Worm (Caenorhabditis elegans) whole organism, late embryonic: ENCODE results near the gene C10A4.6.

Source experiments
- K02D7.2 ChIP-seq: sonication (generic microtip); optimal IDR thresholded peaks from 2 replicates; lab custom pipeline; 2017; ENCODE audit warnings: mild to moderate bottlenecking, missing genetic modification characterization, missing compliant biosample characterization
- K09A11.1 ChIP-seq: sonication (generic microtip); optimal IDR thresholded peaks from 2 replicates; lab custom pipeline; 2017; ENCODE audit warnings: antibody characterized with exemption, mild to moderate bottlenecking, missing genetic modification characterization, missing compliant biosample characterization; ENCODE audit not compliant: insufficient read depth
- T23F11.4 ChIP-seq: fragments of 200-800 bp; sonication (Bioruptor generic); optimal IDR thresholded peaks from 2 replicates; lab custom pipeline; 2018; ENCODE audit warnings: mild to moderate bottlenecking, missing genetic modification characterization, missing compliant biosample characterization
- ceh-18 ChIP-seq: sonication (generic microtip); optimal IDR thresholded peaks from 2 replicates; lab custom pipeline; 2016; ENCODE audit warnings: missing genetic modification characterization, missing compliant biosample characterization
- ceh-19 ChIP-seq: fragments of 200-800 bp; sonication (Bioruptor generic); optimal IDR thresholded peaks from 2 replicates; lab custom pipeline; 2018; ENCODE audit warnings: mild to moderate bottlenecking, missing genetic modification characterization, missing compliant biosample characterization
- ceh-30 ChIP-seq: fragments of 150-350 bp; optimal IDR thresholded peaks from 2 replicates; lab custom pipeline; 2014; ENCODE audit warnings: missing biosample characterization, missing genetic modification characterization
- ceh-31 ChIP-seq: sonication (generic microtip); optimal IDR thresholded peaks from 2 replicates; lab custom pipeline; 2016; ENCODE audit warnings: missing genetic modification characterization, missing compliant biosample characterization
- ceh-34 ChIP-seq: sonication (generic microtip); optimal IDR thresholded peaks from 2 replicates; lab custom pipeline; 2016; ENCODE audit warnings: mild to moderate bottlenecking, missing genetic modification characterization, missing compliant biosample characterization
- ceh-6 ChIP-seq: fragments of 200-800 bp; sonication (Bioruptor generic); optimal IDR thresholded peaks from 2 replicates; lab custom pipeline; 2018; ENCODE audit warnings: mild to moderate bottlenecking, missing genetic modification characterization, missing compliant biosample characterization
- ceh-9 ChIP-seq: sonication (generic microtip); optimal IDR thresholded peaks from 2 replicates; lab custom pipeline; 2016; ENCODE audit warnings: mild to moderate bottlenecking, missing genetic modification characterization, inconsistent platforms, missing compliant biosample characterization
- che-1 ChIP-seq: sonication (generic microtip); optimal IDR thresholded peaks from 2 replicates; lab custom pipeline; 2016; ENCODE audit warnings: mild to moderate bottlenecking, missing genetic modification characterization, missing compliant biosample characterization
- elt-4 ChIP-seq: sonication (generic microtip); optimal IDR thresholded peaks from 2 replicates; lab custom pipeline; 2016; ENCODE audit warnings: missing genetic modification characterization, missing compliant biosample characterization
- ets-4 ChIP-seq: sonication (generic microtip); optimal IDR thresholded peaks from 2 replicates; lab custom pipeline; 2016; ENCODE audit warnings: missing genetic modification characterization, missing compliant biosample characterization
- fkh-6 ChIP-seq: sonication (generic microtip); optimal IDR thresholded peaks from 2 replicates; lab custom pipeline; 2016; ENCODE audit warnings: missing genetic modification characterization, missing compliant biosample characterization
- hlh-30 ChIP-seq: sonication (generic microtip); optimal IDR thresholded peaks from 2 replicates; lab custom pipeline; 2017; ENCODE audit warnings: antibody characterized with exemption, missing genetic modification characterization, missing compliant biosample characterization; ENCODE audit not compliant: insufficient read depth
- hlh-6 ChIP-seq: sonication (generic microtip); optimal IDR thresholded peaks from 2 replicates; lab custom pipeline; 2016; ENCODE audit warnings: missing genotype, missing genetic modification characterization, missing compliant biosample characterization
- lim-6 ChIP-seq: sonication (generic microtip); optimal IDR thresholded peaks from 2 replicates; lab custom pipeline; 2016; ENCODE audit warnings: missing genetic modification characterization, missing compliant biosample characterization
- lin-11 ChIP-seq: fragments of 200-800 bp; sonication (Bioruptor generic); optimal IDR thresholded peaks from 2 replicates; lab custom pipeline; 2018; ENCODE audit warnings: mild to moderate bottlenecking, missing genetic modification characterization, missing compliant biosample characterization
- nhr-11 ChIP-seq: fragments of 150-350 bp; optimal IDR thresholded peaks from 2 replicates; lab custom pipeline; 2014; ENCODE audit warnings: missing biosample characterization, missing genetic modification characterization
- nhr-232 ChIP-seq: sonication (generic microtip); optimal IDR thresholded peaks from 2 replicates; lab custom pipeline; 2016; ENCODE audit warnings: missing genetic modification characterization, missing compliant biosample characterization
- pag-3 ChIP-seq: sonication (generic microtip); optimal IDR thresholded peaks from 2 replicates; lab custom pipeline; 2016; ENCODE audit warnings: missing compliant biosample characterization, missing genetic modification characterization, borderline replicate concordance
- pat-9 ChIP-seq: fragments of 200-800 bp; sonication (Bioruptor generic); optimal IDR thresholded peaks from 2 replicates; lab custom pipeline; 2018; ENCODE audit warnings: mild to moderate bottlenecking, missing genetic modification characterization, moderate library complexity, missing compliant biosample characterization
- pha-4 ChIP-seq: fragments of 150-350 bp; optimal IDR thresholded peaks from 2 replicates; lab custom pipeline; 2018; ENCODE audit warnings: missing biosample characterization, missing genetic modification reagents, missing genetic modification characterization
- pqm-1 ChIP-seq: sonication (generic microtip); optimal IDR thresholded peaks from 2 replicates; lab custom pipeline; 2016; ENCODE audit warnings: missing genetic modification characterization, missing compliant biosample characterization
- rnt-1 ChIP-seq: sonication (generic microtip); optimal IDR thresholded peaks from 2 replicates; lab custom pipeline; 2016; ENCODE audit warnings: missing genetic modification characterization, missing compliant biosample characterization
- sdc-2 ChIP-seq: sonication (generic microtip); optimal IDR thresholded peaks from 2 replicates; lab custom pipeline; 2016; ENCODE audit warnings: missing genotype, missing genetic modification characterization, missing compliant biosample characterization
- sox-2 ChIP-seq: fragments of 200-800 bp; sonication (Bioruptor generic); IDR thresholded peaks from 2 replicates; pipeline ENCODE4 v1.3.6; 2022; ENCODE audit warnings: missing genetic modification reagents, missing genetic modification characterization, missing compliant biosample characterization
- sox-4 ChIP-seq: sonication (generic microtip); optimal IDR thresholded peaks from 2 replicates; lab custom pipeline; 2017; ENCODE audit warnings: mild to moderate bottlenecking, missing genetic modification characterization, inconsistent platforms, missing compliant biosample characterization
- syd-9 ChIP-seq: sonication (generic microtip); optimal IDR thresholded peaks from 2 replicates; lab custom pipeline; 2016; ENCODE audit warnings: mild to moderate bottlenecking, missing genetic modification characterization, moderate library complexity, missing compliant biosample characterization
- tbx-7 ChIP-seq: sonication (generic microtip); optimal IDR thresholded peaks from 2 replicates; lab custom pipeline; 2016; ENCODE audit warnings: missing genotype, missing genetic modification characterization, missing compliant biosample characterization
- ttx-3 ChIP-seq: sonication (generic microtip); optimal IDR thresholded peaks from 2 replicates; lab custom pipeline; 2016; ENCODE audit warnings: missing genetic modification reagents, missing genetic modification characterization, missing compliant biosample characterization
- unc-3 ChIP-seq, 2 experiments: fragments of 200-800 bp in 1 of 2; sonication (Bioruptor generic) in 1 of 2; sonication (generic microtip) in 1 of 2; conservative IDR thresholded peaks in 1 of 2; optimal IDR thresholded peaks in 1 of 2; 2 replicates each; pipeline versions ENCODE4 v1.3.6 to Lab custom; 2016 to 2022; ENCODE audit warnings: missing compliant biosample characterization in 2 of 2, missing genetic modification characterization in 2 of 2, missing genetic modification reagents in 1 of 2

Gene C10A4.6

ce11 chrX:7430483-7430882 lies 40.1 kb downstream of the C10A4.6 start:
- no peak for TF ChIP-seq ceh-6 (GFP tag; lab: Kevin White, UChicago)
- TF ChIP-seq ceh-31 (tag; lab: Kevin White, UChicago), result no peak
- TF ChIP-seq rnt-1, result no peak
- TF ChIP-seq sox-2 (GFP tag; lab: Robert Waterston, UW), result no peak
- TF ChIP-seq hlh-30, result no peak
- no peak for TF ChIP-seq tbx-7 (tag; lab: Kevin White, UChicago)
- TF ChIP-seq nhr-11 (tag; lab: Kevin White, UChicago), result no peak

ce11 chrX:7431165-7431564 lies 40.8 kb downstream of the C10A4.6 start, which contains the start of gene clc-2:
TSS of gene clc-2 (plus strand) at chrX:7431465.
- TF ChIP-seq ceh-19 (GFP tag; lab: Kevin White, UChicago), result no peak

ce11 chrX:7433269-7433668 lies 42.9 kb downstream of the C10A4.6 start, which contains the start of gene clc-5:
TSS of gene clc-5 (plus strand) at chrX:7433569.
- TF ChIP-seq rnt-1, result no peak
- no peak for TF ChIP-seq nhr-232 (tag; lab: Kevin White, UChicago)
- TF ChIP-seq fkh-6 (tag; lab: Kevin White, UChicago), result no peak
- no peak for TF ChIP-seq pqm-1 (tag; lab: Kevin White, UChicago)
- no peak for TF ChIP-seq ceh-6 (GFP tag; lab: Kevin White, UChicago)
- TF ChIP-seq lin-11 (tag; lab: Kevin White, UChicago), result no peak
- TF ChIP-seq pha-4 (tag; lab: Kevin White, UChicago), result no peak
- no peak for TF ChIP-seq ceh-18 (tag; lab: Kevin White, UChicago)
- no peak for TF ChIP-seq K02D7.2 (tag; lab: Kevin White, UChicago)
- no peak for TF ChIP-seq T23F11.4
- no peak for TF ChIP-seq ceh-9 (tag; lab: Kevin White, UChicago)
- TF ChIP-seq tbx-7 (tag; lab: Kevin White, UChicago), result no peak
- no peak for TF ChIP-seq elt-4 (tag; lab: Kevin White, UChicago)

ce11 chrX:7436912-7437311 lies 46.5 kb downstream of the C10A4.6 start:
- TF ChIP-seq T23F11.4, result no peak
- TF ChIP-seq ceh-30 (tag; lab: Kevin White, UChicago), result no peak
- no peak for TF ChIP-seq hlh-6
- TF ChIP-seq ttx-3 (tag; lab: Kevin White, UChicago), result no peak
- TF ChIP-seq ceh-19 (GFP tag; lab: Kevin White, UChicago), result no peak
- no peak for TF ChIP-seq lin-11 (tag; lab: Kevin White, UChicago)
- TF ChIP-seq K09A11.1 (tag; lab: Kevin White, UChicago), result no peak
- no peak for TF ChIP-seq K02D7.2 (tag; lab: Kevin White, UChicago)
- no peak for TF ChIP-seq ceh-34 (tag; lab: Kevin White, UChicago)
- TF ChIP-seq che-1 (tag; lab: Kevin White, UChicago), result no peak
- TF ChIP-seq nhr-232 (tag; lab: Kevin White, UChicago), result no peak
- TF ChIP-seq lim-6 (tag; lab: Kevin White, UChicago), result no peak
- TF ChIP-seq syd-9 (tag; lab: Kevin White, UChicago), result no peak
- no peak for TF ChIP-seq sox-4
- TF ChIP-seq hlh-30, result no peak
- TF ChIP-seq ceh-18 (tag; lab: Kevin White, UChicago), result no peak
- no peak for TF ChIP-seq pat-9 (tag; lab: Kevin White, UChicago)
- no peak for TF ChIP-seq unc-3 (GFP tag; conservative IDR thresholded peaks at IDR 0.05; lab: Robert Waterston, UW)
- no peak for TF ChIP-seq unc-3 (tag; optimal IDR thresholded peaks at IDR 0.05; lab: Kevin White, UChicago)
- TF ChIP-seq ets-4 (tag; lab: Kevin White, UChicago), result no peak
- TF ChIP-seq sdc-2 (tag; lab: Kevin White, UChicago), result no peak
- TF ChIP-seq, all 69 proteins: peak for 0

ce11 chrX:7437949-7438348 lies 47.6 kb downstream of the C10A4.6 start, which contains the start of gene C01C10.2:
TSS of gene C01C10.2 (minus strand) at chrX:7438118.
- no peak for TF ChIP-seq pag-3 (tag; lab: Kevin White, UChicago)
